Worm (Caenorhabditis elegans): Measurements from ENCODE around the gene C45G7.13.

Gene C45G7.13

ce11 chrIV:2398317-2398716 lies 52.8 kb downstream of the C45G7.13 start:
- TF ChIP-seq ham-2 (GFP tag; optimal IDR thresholded peaks at IDR 0.05) (peak; percentile 18), mab-5 (tag; optimal IDR thresholded peaks at IDR 0.05) (no peak)

DNA sequence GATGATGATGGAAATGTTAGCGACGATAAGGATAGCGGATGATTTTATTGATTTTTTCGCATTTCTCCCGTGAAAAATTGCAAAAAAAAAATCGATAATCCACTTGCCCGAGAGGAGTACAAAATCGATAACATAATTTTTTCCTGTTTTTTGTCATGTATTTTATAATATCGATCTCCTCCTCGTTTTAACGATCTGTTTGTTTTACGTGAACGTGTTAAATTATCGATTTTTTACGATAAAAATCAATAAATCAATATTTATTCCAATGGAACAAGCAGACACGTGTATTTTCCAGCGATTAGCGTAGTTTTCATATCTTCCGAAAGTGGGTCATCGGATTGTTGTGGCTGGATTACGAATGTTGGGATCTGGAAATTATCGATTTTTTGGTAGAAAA lies 55.1 kb downstream of the C45G7.13 start:
- TF ChIP-seq ceh-83 (GFP tag; optimal IDR thresholded peaks at IDR 0.05) = no peak
- no peak for TF ChIP-seq sem-2 (GFP tag; optimal IDR thresholded peaks at IDR 0.05)
- no peak for TF ChIP-seq elt-3 (tag; optimal IDR thresholded peaks at IDR 0.05)
- TF ChIP-seq mls-2 (tag; optimal IDR thresholded peaks at IDR 0.05) = no peak
- no peak for TF ChIP-seq unc-39 (tag; optimal IDR thresholded peaks at IDR 0.05)
- no peak for TF ChIP-seq drap-1 (GFP tag; optimal IDR thresholded peaks at IDR 0.05)
- TF ChIP-seq nhr-28 (tag; optimal IDR thresholded peaks at IDR 0.05) = no peak
- no peak for TF ChIP-seq M03D4.4 (tag; optimal IDR thresholded peaks at IDR 0.05)
- no peak for TF ChIP-seq hlh-1 (tag; optimal IDR thresholded peaks at IDR 0.05)
- no peak for TF ChIP-seq zip-8 (tag; optimal IDR thresholded peaks at IDR 0.05)

ce11 chrIV:2393023-2393422 lies 58.1 kb downstream of the C45G7.13 start:
- no peak for TF ChIP-seq pha-4 (tag; optimal IDR thresholded peaks at IDR 0.05)
- no peak for TF ChIP-seq hlh-1 (tag; optimal IDR thresholded peaks at IDR 0.05)
- no peak for TF ChIP-seq nhr-237 (tag; optimal IDR thresholded peaks at IDR 0.05)
- no peak for TF ChIP-seq mls-2 (tag; optimal IDR thresholded peaks at IDR 0.05)
- TF ChIP-seq cnd-1 (tag; optimal IDR thresholded peaks at IDR 0.05) = no peak
- TF ChIP-seq nhr-12 (tag; optimal IDR thresholded peaks at IDR 0.05) = no peak
- TF ChIP-seq nhr-2 (tag; optimal IDR thresholded peaks at IDR 0.05) = no peak
- TF ChIP-seq unc-62 (GFP tag; optimal IDR thresholded peaks at IDR 0.05) = no peak

DNA sequence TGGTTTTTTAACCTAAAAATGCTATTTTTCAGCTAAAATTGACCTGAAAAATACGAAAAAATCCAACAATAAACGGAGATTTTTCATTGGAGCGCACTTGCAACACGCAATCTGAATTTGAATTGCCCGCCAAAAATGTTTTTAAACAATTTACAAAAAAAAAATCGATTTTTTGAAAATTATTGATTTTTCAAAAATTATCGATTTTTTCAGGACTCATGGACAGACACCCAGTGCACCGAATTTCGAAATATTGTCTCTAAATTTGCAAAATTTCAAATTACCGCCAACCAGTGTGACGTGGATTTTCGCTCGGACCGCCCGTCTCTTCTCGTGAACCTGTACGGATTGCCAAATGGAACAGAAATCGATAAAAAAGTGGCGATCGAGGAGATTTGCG lies 59.3 kb downstream of the C45G7.13 start:
- no peak for TF ChIP-seq drap-1 (GFP tag; optimal IDR thresholded peaks at IDR 0.05)
- TF ChIP-seq flh-1 (GFP tag; optimal IDR thresholded peaks at IDR 0.05) = no peak
- no peak for TF ChIP-seq sptf-1 (tag; optimal IDR thresholded peaks at IDR 0.05)
- no peak for TF ChIP-seq lin-32 (GFP tag; optimal IDR thresholded peaks at IDR 0.05)
- no peak for TF ChIP-seq pha-4 (tag; optimal IDR thresholded peaks at IDR 0.05)
- TF ChIP-seq mab-5 (tag; optimal IDR thresholded peaks at IDR 0.05) = no peak
- TF ChIP-seq hlh-1 (tag; optimal IDR thresholded peaks at IDR 0.05) = no peak
- TF ChIP-seq lin-13 (tag; optimal IDR thresholded peaks at IDR 0.05) = no peak
- no peak for TF ChIP-seq ceh-43 (GFP tag; optimal IDR thresholded peaks at IDR 0.05)
- no peak for TF ChIP-seq bed-3 (GFP tag; optimal IDR thresholded peaks at IDR 0.05)
- TF ChIP-seq mep-1 (tag; optimal IDR thresholded peaks at IDR 0.05) = no peak
- no peak for TF ChIP-seq nhr-76 (tag; optimal IDR thresholded peaks at IDR 0.05)
- TF ChIP-seq ceh-83 (GFP tag; optimal IDR thresholded peaks at IDR 0.05) = no peak
- TF ChIP-seq zip-8 (tag; optimal IDR thresholded peaks at IDR 0.05) = no peak

All from whole organism, mixed stage, embryonic.